Worm (Caenorhabditis elegans) whole organism, young adult: ENCODE measurements around the gene oac-58.

ENCODE experiments used
- B0019.2 ChIP-seq: fragments of 200-800 bp; sonication (Bioruptor generic); conservative IDR thresholded peaks from 2 replicates; pipeline ENCODE4 v1.3.6; 2022; ENCODE audit warnings: missing genetic modification reagents, missing genetic modification characterization, missing compliant biosample characterization
- F49E8.2 ChIP-seq: sonication (generic microtip); optimal IDR thresholded peaks from 3 replicates; lab custom pipeline; 2017; ENCODE audit warnings: missing genetic modification characterization, mild to moderate bottlenecking, missing compliant biosample characterization, antibody characterized with exemption, moderate library complexity; ENCODE audit not compliant: insufficient read depth
- K11D2.4 ChIP-seq: fragments of 200-800 bp; sonication (Bioruptor generic); IDR thresholded peaks from 2 replicates; pipeline ENCODE4 v1.3.6; 2022; ENCODE audit warnings: missing genetic modification reagents, missing genetic modification characterization, missing compliant biosample characterization
- Y53F4B.3 ChIP-seq: fragments of 200-800 bp; sonication (Bioruptor generic); IDR thresholded peaks from 2 replicates; pipeline ENCODE4 v1.3.6; 2022; ENCODE audit warnings: missing genetic modification reagents, missing genetic modification characterization, missing compliant biosample characterization
- ama-1 ChIP-seq, 3 experiments: fragments of 150-350 bp in 1 of 3; sonication (generic microtip) in 2 of 3; optimal IDR thresholded peaks; 2 replicates each; lab custom pipeline; 2014 to 2018; ENCODE audit warnings: missing biosample characterization in 2 of 3, missing genetic modification characterization in 2 of 3, missing genetic modification reagents in 2 of 3
- aptf-3 ChIP-seq: fragments of 200-800 bp; sonication (Bioruptor generic); IDR thresholded peaks from 2 replicates; pipeline ENCODE4 v1.3.6; 2022; ENCODE audit warnings: missing genetic modification characterization, missing compliant biosample characterization
- cebp-2 ChIP-seq: fragments of 200-800 bp; sonication (Bioruptor generic); IDR thresholded peaks from 2 replicates; pipeline ENCODE4 v1.3.6; 2022; ENCODE audit warnings: missing genetic modification characterization, missing compliant biosample characterization
- hrde-1 ChIP-seq: sonication (generic microtip); optimal IDR thresholded peaks from 2 replicates; lab custom pipeline; 2016; ENCODE audit warnings: missing genetic modification characterization, mild to moderate bottlenecking, missing compliant biosample characterization, moderate library complexity, missing genotype, missing genetic modification reagents, borderline replicate concordance
- lsl-1 ChIP-seq: fragments of 200-800 bp; sonication (Bioruptor generic); optimal IDR thresholded peaks from 2 replicates; lab custom pipeline; 2018; ENCODE audit warnings: mild to moderate bottlenecking, missing genetic modification characterization, moderate library complexity, missing compliant biosample characterization
- snpc-4 ChIP-seq, 5 experiments: fragments of 150-350 bp in 1 of 5; sonication (generic microtip) in 4 of 5; optimal IDR thresholded peaks; 2 replicates each; lab custom pipeline; 2014 to 2018; ENCODE audit warnings: missing genetic modification characterization in 5 of 5, missing biosample characterization in 3 of 5, antibody characterized with exemption in 2 of 5, mild to moderate bottlenecking in 2 of 5, missing compliant biosample characterization in 2 of 5, missing genotype in 2 of 5, moderate library complexity in 2 of 5, missing genetic modification reagents in 1 of 5

DNA sequence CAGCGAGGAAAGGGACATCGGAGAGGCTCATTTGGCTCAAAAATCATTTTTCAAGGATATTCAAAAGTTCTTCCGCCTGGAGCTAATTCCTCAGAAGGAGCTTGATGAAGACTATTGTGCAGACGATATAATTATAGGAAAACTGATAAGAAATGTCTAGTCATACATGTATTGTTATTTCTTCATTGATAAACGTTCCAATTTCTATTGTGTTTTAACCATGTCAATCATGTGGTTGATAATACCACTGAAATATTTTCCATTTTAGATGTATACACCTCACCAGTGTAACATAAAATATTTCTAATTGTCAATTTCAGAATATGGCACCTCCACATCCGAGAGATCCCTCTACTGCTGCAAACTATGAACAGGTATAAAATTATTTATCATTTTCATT is 32.2 kb downstream of the oac-58 start, which contains the start of gene ltah-1.1:
- TF ChIP-seq ama-1 (optimal IDR thresholded peaks at IDR 0.05; lab: Kevin White, UChicago) (no peak), ama-1 (GFP tag; optimal IDR thresholded peaks at IDR 0.05; lab: Kevin White, UChicago) (no peak), snpc-4 (GFP tag; optimal IDR thresholded peaks at IDR 0.05; lab: Kevin White, UChicago) (no peak), snpc-4 (tag; optimal IDR thresholded peaks at IDR 0.05; lab: Kevin White, UChicago) (no peak), F49E8.2 (tag; lab: Kevin White, UChicago) (no peak), hrde-1 (tag; lab: Kevin White, UChicago) (no peak), aptf-3 (GFP tag; lab: Robert Waterston, UW) (no peak), lsl-1 (GFP tag; lab: Kevin White, UChicago) (no peak), B0019.2 (no peak), cebp-2 (GFP tag; lab: Robert Waterston, UW) (no peak), K11D2.4 (GFP tag; lab: Robert Waterston, UW) (no peak), Y53F4B.3 (GFP tag; lab: Robert Waterston, UW) (no peak)
